Worm (Caenorhabditis elegans): ENCODE results near the gene dkc-1.

- no peak for TF ChIP-seq pqm-1 (tag; optimal IDR thresholded peaks at IDR 0.05)
- TF ChIP-seq nhr-237 (tag; optimal IDR thresholded peaks at IDR 0.05), result no peak
- no peak for TF ChIP-seq aly-2 (tag; optimal IDR thresholded peaks at IDR 0.05)
These were observed 10.2 kb downstream of the dkc-1 start, which contains the start of gene K01G5.10 for ce11 chrIII:10758422-10758821.
